Worm (Caenorhabditis elegans): ENCODE data around the gene F41C3.8.

DNA sequence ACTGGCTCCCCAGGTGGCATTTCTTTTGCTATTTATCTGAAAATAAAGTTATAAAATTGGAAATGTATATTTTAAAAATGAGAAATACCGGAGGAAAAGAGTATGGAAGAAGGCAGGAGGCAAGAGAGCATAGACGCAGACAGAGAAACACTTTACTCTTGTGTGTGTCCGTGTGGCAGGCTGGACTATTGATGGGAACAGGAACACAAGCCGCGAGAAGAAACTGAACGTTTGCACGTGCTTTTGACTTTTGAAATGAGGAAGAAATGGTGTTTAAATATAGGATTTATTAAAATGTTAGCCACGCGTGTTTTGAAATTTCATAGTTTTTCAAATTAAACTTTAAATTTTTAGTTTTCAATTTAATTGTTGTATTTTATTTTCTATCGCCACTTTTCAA, 10.3 kb downstream of the F41C3.8 start, which contains the start of gene F10G7.10:
- TF ChIP-seq lsl-1 (GFP tag; optimal IDR thresholded peaks at IDR 0.05) (no peak), sdz-38 (tag; optimal IDR thresholded peaks at IDR 0.05) (no peak), dpl-1 (GFP tag; optimal IDR thresholded peaks at IDR 0.05) (no peak), F33H1.4 (GFP tag; IDR thresholded peaks at IDR 0.05) (no peak), lag-1 (GFP tag; IDR thresholded peaks at IDR 0.05) (no peak), madf-8 (GFP tag; conservative IDR thresholded peaks at IDR 0.05) (no peak), unc-62 (GFP tag; optimal IDR thresholded peaks at IDR 0.05) (no peak), ZK185.1 (tag; optimal IDR thresholded peaks at IDR 0.05; ENCODE audit: poor library complexity, severe bottlenecking) (no peak)
